Worm (Caenorhabditis elegans): Measurements from ENCODE around the gene plc-3.

Gene plc-3

ce11 chrII:10197091-10197675 lies 25.5 kb upstream of the plc-3 start, which contains the start of gene R05H5.3 (continued):
- TF ChIP-seq F39B2.1 (GFP tag; IDR thresholded peaks at IDR 0.05) (no peak), bed-2 (GFP tag; IDR thresholded peaks at IDR 0.05) (peak; percentile 50; the same call in 1 of the 2 replicates), sptf-2 (GFP tag; optimal IDR thresholded peaks at IDR 0.05) (no peak), nhr-120 (GFP tag; IDR thresholded peaks at IDR 0.05) (no peak), tbp1 (GFP tag; optimal IDR thresholded peaks at IDR 0.05) (peak; percentile 57), mcd-1 (GFP tag; IDR thresholded peaks at IDR 0.05) (peak; percentile 90), hrde-1 (tag; optimal IDR thresholded peaks at IDR 0.05; ENCODE audit: borderline replicate concordance) (no peak), ceh-27 (GFP tag; optimal IDR thresholded peaks at IDR 0.05) (no peak), Y67H2A.10 (GFP tag; conservative IDR thresholded peaks at IDR 0.05) (peak; percentile 68), hsf-1 (GFP tag; IDR thresholded peaks at IDR 0.05) (peak; percentile 55; the same call in 1 of the 2 replicates), nfyb-1 (GFP tag; IDR thresholded peaks at IDR 0.05) (0 out of 2 replicates have a peak, but pooled peaks have one; percentile 19), ceh-100 (GFP tag; IDR thresholded peaks at IDR 0.05) (peak; percentile 94), gei-17 (GFP tag; optimal IDR thresholded peaks at IDR 0.05) (no peak), ztf-25 (GFP tag; IDR thresholded peaks at IDR 0.05) (peak; percentile 65; the same call in 1 of the 2 replicates), lin-54 (GFP tag; optimal IDR thresholded peaks at IDR 0.05) (peak; percentile 85), somi-1 (GFP tag; optimal IDR thresholded peaks at IDR 0.05) (no peak), F23B12.7 (tag; optimal IDR thresholded peaks at IDR 0.05; ENCODE audit: insufficient read depth) (peak; percentile 79), sdz-38 (tag; optimal IDR thresholded peaks at IDR 0.05) (no peak), ceh-91 (GFP tag; IDR thresholded peaks at IDR 0.05) (peak; percentile 94), madf-8 (GFP tag; conservative IDR thresholded peaks at IDR 0.05) (peak; percentile 91), snpc-3.4 (tag; optimal IDR thresholded peaks at IDR 0.05) (peak; percentile 70), Y53G8AR.9 (GFP tag; conservative IDR thresholded peaks at IDR 0.05) (no peak), B0035.1 (tag; optimal IDR thresholded peaks at IDR 0.05) (no peak), dpff-1 (tag; optimal IDR thresholded peaks at IDR 0.05) (no peak), nhr-27 (tag; optimal IDR thresholded peaks at IDR 0.05) (no peak), egrh-3 (GFP tag; IDR thresholded peaks at IDR 0.05) (peak; percentile 64), snpc-1.1 (tag; optimal IDR thresholded peaks at IDR 0.05; ENCODE audit: insufficient read depth) (peak; percentile 54), ekl-4 (GFP tag; IDR thresholded peaks at IDR 0.05) (peak; percentile 31; the same call in 1 of the 2 replicates), dpl-1 (GFP tag; optimal IDR thresholded peaks at IDR 0.05) (peak; percentile 91), ztf-26 (tag; optimal IDR thresholded peaks at IDR 0.05) (no peak), T07F8.4 (tag; optimal IDR thresholded peaks at IDR 0.05) (no peak), nfya-2 (GFP tag; IDR thresholded peaks at IDR 0.05) (no peak), rec-8 (tag; optimal IDR thresholded peaks at IDR 0.05) (peak in 1 of 2 experiments; percentile 14), K11D2.4 (GFP tag; IDR thresholded peaks at IDR 0.05) (no peak), let-526 (GFP tag; IDR thresholded peaks at IDR 0.05) (no peak), ztf-22 (GFP tag; optimal IDR thresholded peaks at IDR 0.05) (no peak), B0019.2 (GFP tag; conservative IDR thresholded peaks at IDR 0.05) (peak; percentile 90), attf-3 (GFP tag; conservative IDR thresholded peaks at IDR 0.05) (peak; percentile 72), F10E7.11 (tag; optimal IDR thresholded peaks at IDR 0.05) (no peak), Y53F4B.3 (GFP tag; IDR thresholded peaks at IDR 0.05) (no peak), ceh-58 (GFP tag; IDR thresholded peaks at IDR 0.05) (no peak), D2030.7 (GFP tag; IDR thresholded peaks at IDR 0.05) (peak; percentile 96), hlh-26 (GFP tag; conservative IDR thresholded peaks at IDR 0.05) (no peak), F33H1.4 (GFP tag; IDR thresholded peaks at IDR 0.05) (peak; percentile 79), lag-1 (GFP tag; IDR thresholded peaks at IDR 0.05) (no peak), ztf-6 (GFP tag; IDR thresholded peaks at IDR 0.05) (0 out of 2 replicates have a peak, but pooled peaks have one; percentile 36), C17E4.6 (GFP tag; IDR thresholded peaks at IDR 0.05) (peak; percentile 69; the same call in 1 of the 2 replicates)
